Worm (Caenorhabditis elegans) whole organism, young adult: ENCODE data around the gene Y53F4B.36.

Experiments used
- B0336.3 ChIP-seq: fragments of 200-800 bp; sonication (Bioruptor generic); IDR thresholded peaks from 2 replicates; pipeline ENCODE4 v1.3.6; 2022; ENCODE audit warnings: missing genetic modification characterization, missing compliant biosample characterization
- Y53G8AR.9 ChIP-seq: fragments of 200-800 bp; sonication (Bioruptor generic); conservative IDR thresholded peaks from 2 replicates; pipeline ENCODE4 v1.3.6; 2022; ENCODE audit warnings: missing genetic modification reagents, missing genetic modification characterization, missing compliant biosample characterization
- attf-6 ChIP-seq: fragments of 200-800 bp; sonication (Bioruptor generic); IDR thresholded peaks from 2 replicates; pipeline ENCODE4 v1.3.6; 2022; ENCODE audit warnings: missing genetic modification reagents, missing genetic modification characterization, missing compliant biosample characterization
- cebp-1 ChIP-seq, 2 experiments: fragments of 200-800 bp in 1 of 2; sonication (Bioruptor generic) in 1 of 2; sonication (generic microtip) in 1 of 2; IDR thresholded peaks in 1 of 2; optimal IDR thresholded peaks in 1 of 2; 2 replicates each; pipeline versions ENCODE4 v1.3.6 to Lab custom; 2017 to 2022; ENCODE audit warnings: missing compliant biosample characterization in 2 of 2, missing genetic modification characterization in 2 of 2, mild to moderate bottlenecking in 1 of 2, missing genetic modification reagents in 1 of 2, moderate library complexity in 1 of 2
- efl-1 ChIP-seq: fragments of 150-350 bp; optimal IDR thresholded peaks from 2 replicates; lab custom pipeline; 2014; ENCODE audit warnings: missing biosample characterization, missing genetic modification reagents, missing genetic modification characterization
- lsl-1 ChIP-seq: fragments of 200-800 bp; sonication (Bioruptor generic); optimal IDR thresholded peaks from 2 replicates; lab custom pipeline; 2018; ENCODE audit warnings: mild to moderate bottlenecking, missing genetic modification characterization, moderate library complexity, missing compliant biosample characterization
- unc-62 ChIP-seq: fragments of 150-350 bp; optimal IDR thresholded peaks from 2 replicates; lab custom pipeline; 2014; ENCODE audit warnings: missing biosample characterization, missing genetic modification reagents, missing genetic modification characterization

DNA sequence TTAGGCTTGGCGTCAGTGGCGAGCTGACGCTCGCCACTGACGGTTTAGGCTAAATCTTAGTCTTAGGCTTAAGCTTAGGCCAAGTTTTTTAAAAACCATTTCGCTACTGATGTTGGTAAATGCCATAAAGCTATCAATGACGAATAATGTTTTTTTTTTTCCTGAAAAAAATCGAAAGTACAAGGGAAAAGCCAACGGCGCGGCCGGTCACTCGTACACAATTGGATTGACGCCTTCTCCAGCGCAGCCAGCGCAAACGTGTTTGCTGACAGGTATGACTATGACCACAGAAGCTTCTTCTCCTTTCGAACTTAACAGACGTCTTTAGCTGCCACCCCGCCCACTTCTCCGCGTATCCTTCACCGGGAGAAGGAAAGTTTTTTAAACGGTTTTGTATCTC, 30.1 kb upstream of the Y53F4B.36 start, which contains the start of gene Y53F4B.27:
- TF ChIP-seq attf-6 (GFP tag; lab: Robert Waterston, UW) (no peak), B0336.3 (GFP tag; lab: Robert Waterston, UW) (no peak), cebp-1 (GFP tag; IDR thresholded peaks at IDR 0.05; lab: Robert Waterston, UW) (no peak), cebp-1 (tag; optimal IDR thresholded peaks at IDR 0.05; lab: Kevin White, UChicago) (no peak), lsl-1 (GFP tag; lab: Kevin White, UChicago) (no peak), unc-62 (GFP tag; lab: Kevin White, UChicago) (no peak), efl-1 (GFP tag; lab: Kevin White, UChicago) (no peak), Y53G8AR.9 (GFP tag; lab: Robert Waterston, UW) (no peak)
